Fruit fly (Drosophila melanogaster) whole organism, embryonic: ENCODE measurements around the gene CG11723.

Experiments
- Adf1 ChIP-seq: fragments of 200-800 bp; sonication (Bioruptor generic); IDR thresholded peaks from 2 replicates; pipeline ENCODE4 v1.3.6; 2022; ENCODE audit warnings: missing biosample characterization, missing genetic modification characterization
- Aef1 ChIP-seq: fragments of 200-800 bp; sonication (Bioruptor generic); IDR thresholded peaks from 3 replicates; pipeline ENCODE4 v1.3.6; 2022; ENCODE audit warnings: missing biosample characterization, missing genetic modification characterization
- CG11504 ChIP-seq: fragments of 200-800 bp; sonication (Bioruptor generic); optimal IDR thresholded peaks from 3 replicates; lab custom pipeline; 2019; ENCODE audit warnings: missing biosample characterization, mild to moderate bottlenecking, missing genetic modification characterization, moderate library complexity
- CG12769 ChIP-seq: fragments of 200-800 bp; sonication (Bioruptor generic); optimal IDR thresholded peaks from 2 replicates; lab custom pipeline; 2019; ENCODE audit warnings: missing biosample characterization, mild to moderate bottlenecking, missing genetic modification characterization, moderate library complexity
- CG1602 ChIP-seq: fragments of 200-800 bp; sonication (Bioruptor generic); optimal IDR thresholded peaks from 3 replicates; lab custom pipeline; 2016; ENCODE audit warnings: missing biosample characterization, missing genetic modification characterization
- CG17385 ChIP-seq: fragments of 200-800 bp; sonication (Bioruptor generic); optimal IDR thresholded peaks from 3 replicates; lab custom pipeline; 2018; ENCODE audit warnings: missing biosample characterization, mild to moderate bottlenecking, missing genetic modification characterization
- CG1832 ChIP-seq: fragments of 200-800 bp; sonication (Bioruptor generic); optimal IDR thresholded peaks from 2 replicates; lab custom pipeline; 2017; ENCODE audit warnings: missing biosample characterization, mild to moderate bottlenecking, missing genetic modification characterization, inconsistent platforms
- CG2120 ChIP-seq: fragments of 200-800 bp; sonication (Bioruptor generic); optimal IDR thresholded peaks from 3 replicates; lab custom pipeline; 2016; ENCODE audit warnings: missing biosample characterization, missing genetic modification characterization
- CG2199 ChIP-seq: fragments of 200-800 bp; sonication (Bioruptor generic); IDR thresholded peaks from 3 replicates; pipeline ENCODE4 v1.3.6; 2022; ENCODE audit warnings: missing biosample characterization, missing genetic modification characterization
- CG4360 ChIP-seq: fragments of 200-800 bp; sonication (Bioruptor generic); IDR thresholded peaks from 2 replicates; pipeline ENCODE4 v1.3.6; 2022; ENCODE audit warnings: missing biosample characterization, missing genetic modification characterization
- CG4707 ChIP-seq: fragments of 200-800 bp; sonication (Bioruptor generic); optimal IDR thresholded peaks from 2 replicates; lab custom pipeline; 2018; ENCODE audit warnings: missing biosample characterization, mild to moderate bottlenecking, missing genetic modification characterization, moderate library complexity
- CG4820 ChIP-seq: fragments of 200-800 bp; sonication (Bioruptor generic); optimal IDR thresholded peaks from 3 replicates; lab custom pipeline; 2016; ENCODE audit warnings: missing biosample characterization, missing genetic modification characterization
- CG8478 ChIP-seq: fragments of >200 bp; optimal IDR thresholded peaks from 2 replicates; lab custom pipeline; 2018
- CTCF ChIP-seq: fragments of 200-800 bp; sonication (Bioruptor generic); optimal IDR thresholded peaks from 2 replicates; lab custom pipeline; 2017; ENCODE audit warnings: missing biosample characterization, mild to moderate bottlenecking, missing genetic modification characterization, moderate library complexity
- D19B ChIP-seq: fragments of 200-800 bp; sonication (Bioruptor generic); optimal IDR thresholded peaks from 2 replicates; lab custom pipeline; 2017; ENCODE audit warnings: missing biosample characterization, mild to moderate bottlenecking, missing genetic modification characterization
- Dip3 ChIP-seq: fragments of 200-800 bp; sonication (Bioruptor generic); optimal IDR thresholded peaks from 3 replicates; lab custom pipeline; 2016; ENCODE audit warnings: missing biosample characterization, missing genetic modification characterization
- Eip74EF ChIP-seq, 2 experiments: fragments of 200-800 bp in 1 of 2; fragments of >200 bp in 1 of 2; sonication (Bioruptor generic) in 1 of 2; optimal IDR thresholded peaks; 2 replicates each; lab custom pipeline; 2017 to 2019; ENCODE audit warnings: missing biosample characterization in 2 of 2, missing genetic modification characterization in 2 of 2, mild to moderate bottlenecking in 1 of 2, moderate library complexity in 1 of 2
- Elba2 ChIP-seq: fragments of 200-800 bp; sonication (Bioruptor generic); optimal IDR thresholded peaks from 3 replicates; lab custom pipeline; 2016; ENCODE audit warnings: missing biosample characterization, missing genetic modification characterization
- MBD-R2 ChIP-seq: fragments of 200-800 bp; sonication (Bioruptor generic); IDR thresholded peaks from 2 replicates; pipeline ENCODE4 v1.3.6; 2022; ENCODE audit warnings: missing biosample characterization, missing genetic modification characterization
- Oaz ChIP-seq: fragments of 200-800 bp; sonication (Bioruptor generic); IDR thresholded peaks from 2 replicates; pipeline ENCODE4 v1.3.6; 2022; ENCODE audit warnings: missing biosample characterization, missing genetic modification characterization
- Rfx ChIP-seq: fragments of 200-800 bp; sonication (Bioruptor generic); IDR thresholded peaks from 2 replicates; pipeline ENCODE4 v1.3.6; 2022; ENCODE audit warnings: missing biosample characterization, missing genetic modification characterization
- Scr ChIP-seq: fragments of 200-800 bp; sonication (Bioruptor generic); IDR thresholded peaks from 2 replicates; pipeline ENCODE4 v1.3.6; 2022; ENCODE audit warnings: missing biosample characterization, missing genetic modification characterization; ENCODE audit not compliant: partially characterized antibody
- Sin3A ChIP-seq: fragments of >200 bp; optimal IDR thresholded peaks from 2 replicates; lab custom pipeline; 2018
- Trl ChIP-seq, 3 experiments: fragments of >200 bp in 2 of 3; fragments of 200-800 bp in 1 of 3; sonication (Bioruptor generic) in 1 of 3; optimal IDR thresholded peaks; 2 replicates in 1 of 3; 3 replicates in 2 of 3; lab custom pipeline; 2016 to 2017; ENCODE audit warnings: missing biosample characterization in 1 of 3, missing genetic modification characterization in 1 of 3
- ab ChIP-seq: fragments of 200-800 bp; sonication (Bioruptor generic); optimal IDR thresholded peaks from 2 replicates; lab custom pipeline; 2016; ENCODE audit warnings: missing biosample characterization, missing genetic modification characterization
- aop ChIP-seq: fragments of 200-800 bp; sonication (Bioruptor generic); IDR thresholded peaks from 2 replicates; pipeline ENCODE4 v1.3.6; 2022; ENCODE audit warnings: missing biosample characterization, missing genetic modification characterization
- bigmax ChIP-seq: fragments of 200-800 bp; sonication (Bioruptor generic); optimal IDR thresholded peaks from 2 replicates; lab custom pipeline; 2018; ENCODE audit warnings: missing biosample characterization, mild to moderate bottlenecking, missing genetic modification characterization
- cg ChIP-seq: fragments of 200-800 bp; sonication (Bioruptor generic); optimal IDR thresholded peaks from 3 replicates; lab custom pipeline; 2019; ENCODE audit warnings: missing biosample characterization, mild to moderate bottlenecking, missing genetic modification characterization, moderate library complexity
- chinmo ChIP-seq: fragments of 200-800 bp; sonication (Bioruptor generic); IDR thresholded peaks from 4 replicates; pipeline ENCODE4 v1.3.6; 2022; ENCODE audit warnings: missing biosample characterization, missing genetic modification characterization; ENCODE audit not compliant: partially characterized antibody
- chn ChIP-seq: fragments of 200-800 bp; sonication (Bioruptor generic); optimal IDR thresholded peaks from 2 replicates; lab custom pipeline; 2016; ENCODE audit warnings: missing biosample characterization, missing genetic modification characterization
- ci ChIP-seq: fragments of 200-800 bp; sonication (Bioruptor generic); IDR thresholded peaks from 3 replicates; pipeline ENCODE4 v1.3.6; 2022; ENCODE audit warnings: missing biosample characterization, missing genetic modification characterization
- crc ChIP-seq: fragments of 200-800 bp; sonication (Bioruptor generic); optimal IDR thresholded peaks from 2 replicates; lab custom pipeline; 2016; ENCODE audit warnings: missing biosample characterization, missing genetic modification characterization
- crol ChIP-seq: fragments of 200-800 bp; sonication (Bioruptor generic); IDR thresholded peaks from 2 replicates; pipeline ENCODE4 v1.3.6; 2022; ENCODE audit warnings: missing biosample characterization, missing genetic modification characterization
- dysf ChIP-seq: fragments of 200-800 bp; sonication (Bioruptor generic); IDR thresholded peaks from 3 replicates; pipeline ENCODE4 v1.3.6; 2022; ENCODE audit warnings: missing biosample characterization, missing genetic modification characterization
- gce ChIP-seq: fragments of 200-800 bp; sonication (Bioruptor generic); IDR thresholded peaks from 3 replicates; pipeline ENCODE4 v1.3.6; 2022; ENCODE audit warnings: missing biosample characterization, missing genetic modification characterization
- gem ChIP-seq: fragments of 200-800 bp; sonication (Bioruptor generic); optimal IDR thresholded peaks from 2 replicates; lab custom pipeline; 2019; ENCODE audit warnings: missing biosample characterization, mild to moderate bottlenecking, missing genetic modification characterization, moderate library complexity
- gfzf ChIP-seq: fragments of 200-800 bp; sonication (Bioruptor generic); optimal IDR thresholded peaks from 2 replicates; lab custom pipeline; 2016; ENCODE audit warnings: missing biosample characterization, mild to moderate bottlenecking, missing genetic modification characterization, moderate library complexity
- gsb ChIP-seq: fragments of 200-800 bp; sonication (Bioruptor generic); IDR thresholded peaks from 2 replicates; pipeline ENCODE4 v1.3.6; 2022; ENCODE audit warnings: missing biosample characterization, missing genetic modification characterization
- her ChIP-seq: fragments of 200-800 bp; sonication (Bioruptor generic); optimal IDR thresholded peaks from 2 replicates; lab custom pipeline; 2016; ENCODE audit warnings: missing biosample characterization, missing genetic modification characterization
- kni ChIP-seq: fragments of 200-800 bp; sonication (Bioruptor generic); optimal IDR thresholded peaks from 3 replicates; lab custom pipeline; 2017; ENCODE audit warnings: mild to moderate bottlenecking, missing biosample characterization, missing genetic modification reagents, missing genetic modification characterization
- nom ChIP-seq: fragments of 200-800 bp; sonication (Bioruptor generic); optimal IDR thresholded peaks from 2 replicates; lab custom pipeline; 2017; ENCODE audit warnings: missing biosample characterization, missing genetic modification characterization, mild to moderate bottlenecking, moderate library complexity, missing genetic modification reagents
- oc ChIP-seq: fragments of 200-800 bp; sonication (Bioruptor generic); optimal IDR thresholded peaks from 2 replicates; lab custom pipeline; 2018; ENCODE audit warnings: missing biosample characterization, mild to moderate bottlenecking, missing genetic modification characterization, moderate library complexity
- pb ChIP-seq: fragments of 200-800 bp; sonication (Bioruptor generic); optimal IDR thresholded peaks from 3 replicates; lab custom pipeline; 2016; ENCODE audit warnings: missing biosample characterization, missing genetic modification characterization
- pros ChIP-seq: fragments of 200-800 bp; sonication (Bioruptor generic); optimal IDR thresholded peaks from 3 replicates; lab custom pipeline; 2019; ENCODE audit warnings: missing biosample characterization, mild to moderate bottlenecking, missing genetic modification characterization, moderate library complexity
- row ChIP-seq: fragments of 200-800 bp; sonication (Bioruptor generic); IDR thresholded peaks from 3 replicates; pipeline ENCODE4 v1.3.6; 2022; ENCODE audit warnings: missing biosample characterization, missing genetic modification characterization
- sens ChIP-seq: fragments of 200-800 bp; sonication (Bioruptor generic); peaks from one replicate; lab custom pipeline; 2016; ENCODE audit warnings: missing biosample characterization, missing genetic modification characterization
- tna ChIP-seq: fragments of 200-800 bp; sonication (Bioruptor generic); IDR thresholded peaks from 2 replicates; pipeline ENCODE4 v1.3.6; 2022; ENCODE audit warnings: missing biosample characterization, missing genetic modification characterization; ENCODE audit not compliant: partially characterized antibody
- ttk ChIP-seq: fragments of 200-800 bp; sonication (Bioruptor generic); IDR thresholded peaks from 2 replicates; pipeline ENCODE4 v2.1.2; 2022; ENCODE audit warnings: missing biosample characterization, missing genetic modification characterization
- usp ChIP-seq: fragments of >200 bp; optimal IDR thresholded peaks from 2 replicates; lab custom pipeline; 2017; ENCODE audit warnings: missing biosample characterization, missing genetic modification characterization
- vvl ChIP-seq: fragments of 200-800 bp; sonication (Bioruptor generic); IDR thresholded peaks from 2 replicates; pipeline ENCODE4 v1.3.6; 2022; ENCODE audit warnings: missing biosample characterization, missing genetic modification characterization

CG11723 gene

DNA sequence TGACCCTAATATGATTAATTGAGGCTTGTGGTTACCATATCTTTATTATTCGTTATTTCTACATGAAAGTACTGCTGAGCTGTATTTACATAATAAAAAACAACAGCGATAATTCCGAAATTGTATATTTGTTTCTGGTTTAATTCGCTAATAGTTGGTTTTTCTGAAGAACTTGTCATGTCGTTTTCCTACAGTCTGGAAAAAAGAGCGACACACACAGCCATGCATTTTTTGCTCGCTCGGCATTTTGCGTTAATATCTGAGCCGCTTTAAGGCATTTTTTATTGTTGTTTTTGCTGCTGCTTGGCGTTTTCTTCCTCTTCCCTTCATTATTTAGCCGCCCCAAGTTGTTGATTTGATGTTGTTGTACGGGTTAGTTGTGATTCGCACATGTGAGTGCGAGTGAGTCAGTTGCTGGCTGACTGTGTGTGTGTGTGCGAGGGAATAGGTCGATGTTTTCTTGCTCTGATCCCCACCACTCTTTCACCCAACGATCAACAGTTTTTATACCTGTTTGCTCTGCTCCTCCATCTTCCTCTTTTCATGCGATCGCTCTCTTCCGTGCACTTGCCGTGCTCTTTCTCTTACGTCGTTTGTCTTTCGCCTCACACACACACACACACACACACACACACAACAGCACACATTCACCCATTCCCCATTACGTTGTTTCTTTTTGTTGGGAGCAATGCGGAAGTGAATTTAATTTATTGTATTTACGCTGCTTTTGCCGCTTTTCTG, 28.2 kb upstream of the CG11723 start (continued):
- TF ChIP-seq Adf1 (GFP tag; lab: Robert Waterston, UW) (peak; percentile 30; the same call in 1 of the 2 replicates), CTCF (GFP tag; lab: Kevin White, UChicago) (no peak), gsb (no peak), Eip74EF (GFP tag; optimal IDR thresholded peaks at IDR 0.05; lab: Kevin White, UChicago) (peak in 1 of 2 experiments; percentile 94), CG2120 (GFP tag; lab: Kevin White, UChicago) (peak; percentile 29), CG1832 (GFP tag; lab: Kevin White, UChicago) (peak; percentile 74), chinmo (GFP tag; lab: Robert Waterston, UW) (peak; percentile 80; the same call in 3 of the 4 replicates), aop (GFP tag; lab: Robert Waterston, UW) (peak; percentile 92), Sin3A (lab: Kevin White, UChicago) (no peak), dysf (GFP tag; lab: Robert Waterston, UW) (no peak), crc (GFP tag; lab: Kevin White, UChicago) (no peak), row (GFP tag; lab: Robert Waterston, UW) (0 out of 3 replicates have a peak, but pooled peaks have one; percentile 8), chn (GFP tag; lab: Kevin White, UChicago) (peak; percentile 21), pros (peak; percentile 30), gfzf (no peak), cg (GFP tag; lab: Kevin White, UChicago) (peak; percentile 91), MBD-R2 (0 out of 2 replicates have a peak, but pooled peaks have one; percentile 3), kni (GFP tag; lab: Kevin White, UChicago) (peak; percentile 61), ab (no peak), CG1602 (no peak), pb (no peak), usp (GFP tag; lab: Kevin White, UChicago) (no peak), CG8478 (lab: Kevin White, UChicago) (peak; percentile 78), nom (peak; percentile 49), ttk (GFP tag; lab: Robert Waterston, UW) (no peak), crol (GFP tag; lab: Robert Waterston, UW) (peak; percentile 84), gem (tag; lab: Kevin White, UChicago) (peak; percentile 2), gce (no peak), Scr (0 out of 2 replicates have a peak, but pooled peaks have one; percentile 18), ci (0 out of 3 replicates have a peak, but pooled peaks have one; percentile 32), CG4820 (GFP tag; lab: Kevin White, UChicago) (no peak), D19B (GFP tag; lab: Kevin White, UChicago) (no peak), her (GFP tag; lab: Kevin White, UChicago) (no peak), CG17385 (GFP tag; lab: Kevin White, UChicago) (peak; percentile 71), CG11504 (no peak), Elba2 (no peak), Trl (optimal IDR thresholded peaks at IDR 0.05; lab: Kevin White, UChicago) (peak; percentile 77 to 85), Trl (GFP tag; optimal IDR thresholded peaks at IDR 0.05; lab: Kevin White, UChicago) (no peak), CG4360 (GFP tag; lab: Robert Waterston, UW) (peak; percentile 90), bigmax (GFP tag; lab: Kevin White, UChicago) (no peak), Oaz (GFP tag; lab: Robert Waterston, UW) (no peak), CG4707 (GFP tag; lab: Kevin White, UChicago) (peak; percentile 18), CG2199 (GFP tag; lab: Robert Waterston, UW) (peak; percentile 74; the same call in 1 of the 3 replicates), CG12769 (tag; lab: Kevin White, UChicago) (peak; percentile 81), Dip3 (GFP tag; lab: Kevin White, UChicago) (no peak), sens (GFP tag; lab: Kevin White, UChicago) (peak; percentile 83), oc (tag; lab: Kevin White, UChicago) (peak; percentile 63), Rfx (0 out of 2 replicates have a peak, but pooled peaks have one; percentile 4), Aef1 (GFP tag; lab: Robert Waterston, UW) (peak; percentile 22; the same call in 1 of the 3 replicates), tna (GFP tag; lab: Robert Waterston, UW) (no peak), vvl (peak; percentile 58)
